Worm (Caenorhabditis elegans) whole organism, midembryonic: ENCODE measurements around the gene rsp-4.

ENCODE experiments used
- T22C8.4 ChIP-seq: fragments of 200-800 bp; sonication (Bioruptor generic); IDR thresholded peaks from 2 replicates; pipeline ENCODE4 v1.3.6; 2022; ENCODE audit warnings: missing genetic modification characterization, missing compliant biosample characterization
- cog-1 ChIP-seq: sonication (generic microtip); optimal IDR thresholded peaks from 2 replicates; lab custom pipeline; 2016; ENCODE audit warnings: missing genetic modification characterization, missing compliant biosample characterization
- flt-1 ChIP-seq: fragments of 200-800 bp; sonication (Bioruptor generic); IDR thresholded peaks from 2 replicates; pipeline ENCODE4 v1.3.6; 2022; ENCODE audit warnings: missing genetic modification characterization, missing compliant biosample characterization
- klf-2 ChIP-seq: fragments of 200-800 bp; sonication (Bioruptor generic); conservative IDR thresholded peaks from 2 replicates; pipeline ENCODE4 v1.3.6; 2022; ENCODE audit warnings: missing genetic modification reagents, missing genetic modification characterization, missing compliant biosample characterization
- med-1 ChIP-seq: sonication (generic microtip); optimal IDR thresholded peaks from 2 replicates; lab custom pipeline; 2017; ENCODE audit warnings: missing genetic modification characterization, mild to moderate bottlenecking, missing compliant biosample characterization, antibody characterized with exemption, missing genetic modification reagents; ENCODE audit not compliant: insufficient read depth
- ref-1 ChIP-seq: fragments of 200-800 bp; sonication (Bioruptor generic); conservative IDR thresholded peaks from 2 replicates; pipeline ENCODE4 v1.3.6; 2022; ENCODE audit warnings: missing genetic modification reagents, missing genetic modification characterization, missing compliant biosample characterization
- tab-1 ChIP-seq: fragments of 200-800 bp; sonication (Bioruptor generic); IDR thresholded peaks from 2 replicates; pipeline ENCODE4 v1.3.6; 2022; ENCODE audit warnings: missing genetic modification characterization, missing compliant biosample characterization
- ztf-23 ChIP-seq: fragments of 200-800 bp; sonication (Bioruptor generic); IDR thresholded peaks from 2 replicates; pipeline ENCODE4 v1.3.6; 2022; ENCODE audit warnings: missing genetic modification reagents, missing genetic modification characterization, missing compliant biosample characterization
- ztf-29 ChIP-seq: fragments of 200-800 bp; sonication (Bioruptor generic); IDR thresholded peaks from 2 replicates; pipeline ENCODE4 v1.3.6; 2022; ENCODE audit warnings: missing genetic modification reagents, missing genetic modification characterization, missing compliant biosample characterization

rsp-4 gene

ce11 chrII:5353642-5354041, 35.0 kb downstream of the rsp-4 start:
- TF ChIP-seq ztf-29 (GFP tag; lab: Robert Waterston, UW) (no peak), cog-1 (tag; lab: Kevin White, UChicago) (no peak), flt-1 (GFP tag; lab: Robert Waterston, UW) (no peak), tab-1 (GFP tag; lab: Robert Waterston, UW) (no peak), klf-2 (GFP tag; lab: Robert Waterston, UW) (no peak), T22C8.4 (no peak), ref-1 (GFP tag; lab: Robert Waterston, UW) (no peak), med-1 (GFP tag; lab: Kevin White, UChicago) (no peak), ztf-23 (GFP tag; lab: Robert Waterston, UW) (no peak)

- TF ChIP-seq cog-1 (tag; lab: Kevin White, UChicago) (no peak), ztf-23 (GFP tag; lab: Robert Waterston, UW) (no peak)
Measured at ce11 chrII:5351799-5352198, 36.8 kb downstream of the rsp-4 start, which contains the start of gene F09E5.7. Gene F09E5.7, plus strand, starts transcription at chrII:5352099.

ce11 chrII:5350357-5350756, 38.3 kb downstream of the rsp-4 start, which contains the start of gene F09E5.8:
Gene F09E5.8, plus strand, starts transcription at chrII:5350669.
- 0 out of 2 replicates have a peak, but pooled peaks have one; percentile 55 for TF ChIP-seq klf-2 (GFP tag; lab: Robert Waterston, UW)
- TF ChIP-seq ztf-23 (GFP tag; lab: Robert Waterston, UW): peak; percentile 84
- 0 out of 2 replicates have a peak, but pooled peaks have one; percentile 45 for TF ChIP-seq tab-1 (GFP tag; lab: Robert Waterston, UW)
- peak; percentile 81; the same call in 1 of the 2 replicates for TF ChIP-seq flt-1 (GFP tag; lab: Robert Waterston, UW)

- TF ChIP-seq ztf-23 (GFP tag; lab: Robert Waterston, UW): peak; percentile 92
- peak; percentile 75 for TF ChIP-seq ztf-29 (GFP tag; lab: Robert Waterston, UW)
- peak; percentile 81 for TF ChIP-seq tab-1 (GFP tag; lab: Robert Waterston, UW)
- TF ChIP-seq flt-1 (GFP tag; lab: Robert Waterston, UW): peak; percentile 87
- TF ChIP-seq klf-2 (GFP tag; lab: Robert Waterston, UW): peak; percentile 81
Measured at ce11 chrII:5346350-5346749, 42.3 kb downstream of the rsp-4 start.

ce11 chrII:5344775-5345174, 43.9 kb downstream of the rsp-4 start, which contains the start of gene F09E5.14:
Gene F09E5.14, minus strand, starts transcription at chrII:5344875.
- no peak for TF ChIP-seq cog-1 (tag; lab: Kevin White, UChicago)
- no peak for TF ChIP-seq ztf-29 (GFP tag; lab: Robert Waterston, UW)
- no peak for TF ChIP-seq tab-1 (GFP tag; lab: Robert Waterston, UW)
- TF ChIP-seq med-1 (GFP tag; lab: Kevin White, UChicago): no peak
- no peak for TF ChIP-seq klf-2 (GFP tag; lab: Robert Waterston, UW)
- TF ChIP-seq ztf-23 (GFP tag; lab: Robert Waterston, UW): no peak
- TF ChIP-seq ref-1 (GFP tag; lab: Robert Waterston, UW): no peak
- TF ChIP-seq T22C8.4: no peak
- no peak for TF ChIP-seq flt-1 (GFP tag; lab: Robert Waterston, UW)

ce11 chrII:5342412-5342811, 46.2 kb downstream of the rsp-4 start:
- TF ChIP-seq tab-1 (GFP tag; lab: Robert Waterston, UW): no peak
- TF ChIP-seq cog-1 (tag; lab: Kevin White, UChicago): no peak
- no peak for TF ChIP-seq ztf-23 (GFP tag; lab: Robert Waterston, UW)
- TF ChIP-seq ref-1 (GFP tag; lab: Robert Waterston, UW): no peak
- TF ChIP-seq ztf-29 (GFP tag; lab: Robert Waterston, UW): no peak
- no peak for TF ChIP-seq klf-2 (GFP tag; lab: Robert Waterston, UW)
- no peak for TF ChIP-seq flt-1 (GFP tag; lab: Robert Waterston, UW)
- TF ChIP-seq med-1 (GFP tag; lab: Kevin White, UChicago): no peak
- TF ChIP-seq T22C8.4: no peak

- TF ChIP-seq klf-2 (GFP tag; lab: Robert Waterston, UW): no peak
- no peak for TF ChIP-seq ztf-29 (GFP tag; lab: Robert Waterston, UW)
- TF ChIP-seq T22C8.4: no peak
- no peak for TF ChIP-seq flt-1 (GFP tag; lab: Robert Waterston, UW)
- no peak for TF ChIP-seq ztf-23 (GFP tag; lab: Robert Waterston, UW)
- TF ChIP-seq med-1 (GFP tag; lab: Kevin White, UChicago): no peak
- no peak for TF ChIP-seq ref-1 (GFP tag; lab: Robert Waterston, UW)
- TF ChIP-seq tab-1 (GFP tag; lab: Robert Waterston, UW): no peak
- TF ChIP-seq cog-1 (tag; lab: Kevin White, UChicago): no peak
Measured at ce11 chrII:5341573-5341972, 47.1 kb downstream of the rsp-4 start.

- TF ChIP-seq cog-1 (tag; lab: Kevin White, UChicago): no peak
- TF ChIP-seq flt-1 (GFP tag; lab: Robert Waterston, UW): no peak
- no peak for TF ChIP-seq tab-1 (GFP tag; lab: Robert Waterston, UW)
- TF ChIP-seq klf-2 (GFP tag; lab: Robert Waterston, UW): no peak
- no peak for TF ChIP-seq ref-1 (GFP tag; lab: Robert Waterston, UW)
- no peak for TF ChIP-seq ztf-23 (GFP tag; lab: Robert Waterston, UW)
- no peak for TF ChIP-seq T22C8.4
- no peak for TF ChIP-seq med-1 (GFP tag; lab: Kevin White, UChicago)
- no peak for TF ChIP-seq ztf-29 (GFP tag; lab: Robert Waterston, UW)
Measured at ce11 chrII:5340672-5341568, 47.7 kb downstream of the rsp-4 start.

ce11 chrII:5339547-5339946, 49.1 kb downstream of the rsp-4 start:
- TF ChIP-seq med-1 (GFP tag; lab: Kevin White, UChicago): no peak
